Fruit fly (Drosophila melanogaster) whole organism, prepupa: ENCODE results near the gene Droj2.

Experiments
- CG10631 ChIP-seq: fragments of 200-800 bp; sonication (Bioruptor generic); optimal IDR thresholded peaks from 2 replicates; lab custom pipeline; 2016; ENCODE audit warnings: missing biosample characterization, missing genetic modification characterization
- CG11294 ChIP-seq: fragments of 200-800 bp; sonication (Bioruptor generic); IDR thresholded peaks from 2 replicates; pipeline ENCODE4 v1.3.6; 2022; ENCODE audit warnings: missing biosample characterization, missing genetic modification characterization
- CG11902 ChIP-seq: fragments of 200-800 bp; sonication (Bioruptor generic); optimal IDR thresholded peaks from 3 replicates; lab custom pipeline; 2016; ENCODE audit warnings: missing biosample characterization, missing genetic modification characterization
- CG15336 ChIP-seq: fragments of 200-800 bp; sonication (Bioruptor generic); IDR thresholded peaks from 2 replicates; pipeline ENCODE4 v1.3.6; 2022; ENCODE audit warnings: missing biosample characterization, missing genetic modification characterization
- CG1621 ChIP-seq: fragments of 200-800 bp; sonication (Bioruptor generic); optimal IDR thresholded peaks from 3 replicates; lab custom pipeline; 2018; ENCODE audit warnings: missing biosample characterization, mild to moderate bottlenecking, missing genetic modification characterization
- CG32006 ChIP-seq: fragments of 200-800 bp; sonication (Bioruptor generic); optimal IDR thresholded peaks from 3 replicates; lab custom pipeline; 2017; ENCODE audit warnings: missing biosample characterization, mild to moderate bottlenecking, missing genetic modification characterization
- CG34406 ChIP-seq: fragments of 200-800 bp; sonication (Bioruptor generic); optimal IDR thresholded peaks from 3 replicates; lab custom pipeline; 2016; ENCODE audit warnings: missing biosample characterization, missing genetic modification characterization
- CG6276 ChIP-seq: fragments of 200-800 bp; sonication (Bioruptor generic); optimal IDR thresholded peaks from 2 replicates; lab custom pipeline; 2017; ENCODE audit warnings: missing biosample characterization, mild to moderate bottlenecking, missing genetic modification characterization
- CG6792 ChIP-seq: fragments of 200-800 bp; sonication (Bioruptor generic); optimal IDR thresholded peaks from 3 replicates; lab custom pipeline; 2016; ENCODE audit warnings: missing biosample characterization, missing genetic modification characterization
- CG6854 ChIP-seq: fragments of 200-800 bp; sonication (Bioruptor generic); optimal IDR thresholded peaks from 2 replicates; lab custom pipeline; 2017; ENCODE audit warnings: missing biosample characterization, mild to moderate bottlenecking, missing genetic modification characterization
- CG8119 ChIP-seq: fragments of 200-800 bp; sonication (Bioruptor generic); IDR thresholded peaks from 3 replicates; pipeline ENCODE4 v1.3.6; 2022; ENCODE audit warnings: missing biosample characterization, missing genetic modification characterization
- CG9139 ChIP-seq: fragments of 200-800 bp; sonication (Bioruptor generic); optimal IDR thresholded peaks from 3 replicates; lab custom pipeline; 2017; ENCODE audit warnings: missing biosample characterization, mild to moderate bottlenecking, missing genetic modification characterization
- Eip75B ChIP-seq: fragments of 200-800 bp; sonication (Bioruptor generic); optimal IDR thresholded peaks from 3 replicates; lab custom pipeline; 2016; ENCODE audit warnings: missing biosample characterization, missing genetic modification characterization
- Eip78C ChIP-seq: fragments of 200-800 bp; sonication (Bioruptor generic); peaks from one replicate; lab custom pipeline; 2016; ENCODE audit warnings: missing biosample characterization, missing genetic modification characterization
- Gug ChIP-seq: fragments of 200-800 bp; sonication (Bioruptor generic); IDR thresholded peaks from 2 replicates; pipeline ENCODE4 v1.3.6; 2022; ENCODE audit warnings: missing biosample characterization, missing genetic modification characterization
- Hr38 ChIP-seq: sonication (Bioruptor generic); optimal IDR thresholded peaks from 2 replicates; lab custom pipeline; 2016; ENCODE audit warnings: missing biosample characterization, missing genetic modification characterization
- Hr39 ChIP-seq: fragments of 200-800 bp; sonication (Bioruptor generic); optimal IDR thresholded peaks from 2 replicates; lab custom pipeline; 2016; ENCODE audit warnings: missing biosample characterization, missing genetic modification characterization
- Lpt ChIP-seq: fragments of 200-800 bp; sonication (Bioruptor generic); optimal IDR thresholded peaks from 3 replicates; lab custom pipeline; 2016; ENCODE audit warnings: missing biosample characterization, missing genetic modification characterization
- Met ChIP-seq: fragments of 200-800 bp; sonication (Bioruptor generic); optimal IDR thresholded peaks from 3 replicates; lab custom pipeline; 2016; ENCODE audit warnings: missing biosample characterization, missing genetic modification characterization
- OdsH ChIP-seq: fragments of 200-800 bp; sonication (Bioruptor generic); optimal IDR thresholded peaks from 3 replicates; lab custom pipeline; 2016; ENCODE audit warnings: missing biosample characterization, missing genetic modification characterization
- acj6 ChIP-seq: fragments of 200-800 bp; sonication (Bioruptor generic); optimal IDR thresholded peaks from 3 replicates; lab custom pipeline; 2016; ENCODE audit warnings: missing biosample characterization, missing genetic modification characterization
- cyc ChIP-seq: fragments of 200-800 bp; sonication (Bioruptor generic); optimal IDR thresholded peaks from 3 replicates; lab custom pipeline; 2016; ENCODE audit warnings: missing biosample characterization, missing genetic modification characterization
- dac ChIP-seq: fragments of 200-800 bp; sonication (Bioruptor generic); optimal IDR thresholded peaks from 2 replicates; lab custom pipeline; 2017; ENCODE audit warnings: missing biosample characterization, mild to moderate bottlenecking, missing genetic modification characterization
- dsx ChIP-seq: fragments of 200-800 bp; optimal IDR thresholded peaks from 3 replicates; lab custom pipeline; 2019; ENCODE audit warnings: missing biosample characterization, mild to moderate bottlenecking, missing genetic modification characterization, moderate library complexity; ENCODE audit not compliant: poor library complexity, severe bottlenecking
- eg ChIP-seq: fragments of 200-800 bp; sonication (Bioruptor generic); IDR thresholded peaks from 3 replicates; pipeline ENCODE4 v1.3.6; 2022; ENCODE audit warnings: missing biosample characterization, missing genetic modification characterization
- fd59A ChIP-seq: fragments of 200-800 bp; sonication (Bioruptor generic); optimal IDR thresholded peaks from 2 replicates; lab custom pipeline; 2017; ENCODE audit warnings: missing biosample characterization, mild to moderate bottlenecking, missing genetic modification characterization, missing genetic modification reagents
- fd85E ChIP-seq: fragments of 200-800 bp; sonication (Bioruptor generic); optimal IDR thresholded peaks from 3 replicates; lab custom pipeline; 2016; ENCODE audit warnings: missing biosample characterization, missing genetic modification characterization
- lz ChIP-seq: fragments of 200-800 bp; sonication (Bioruptor generic); optimal IDR thresholded peaks from 3 replicates; lab custom pipeline; 2016; ENCODE audit warnings: missing biosample characterization, missing genetic modification characterization
- net ChIP-seq: fragments of 200-800 bp; sonication (Bioruptor generic); optimal IDR thresholded peaks from 3 replicates; lab custom pipeline; 2016; ENCODE audit warnings: missing biosample characterization, missing genetic modification characterization
- pdm3 ChIP-seq: fragments of 200-800 bp; sonication (Bioruptor generic); optimal IDR thresholded peaks from 3 replicates; lab custom pipeline; 2016; ENCODE audit warnings: missing biosample characterization, missing genetic modification characterization
- salr ChIP-seq, 2 experiments: fragments of 200-800 bp; sonication (Bioruptor generic); optimal IDR thresholded peaks; 3 replicates each; lab custom pipeline; 2016 to 2018; ENCODE audit warnings: missing biosample characterization in 2 of 2, missing genetic modification characterization in 2 of 2, mild to moderate bottlenecking in 1 of 2
- spab ChIP-seq: fragments of 200-800 bp; sonication (Bioruptor generic); optimal IDR thresholded peaks from 2 replicates; lab custom pipeline; 2017; ENCODE audit warnings: missing biosample characterization, mild to moderate bottlenecking, missing genetic modification characterization, missing genetic modification reagents
- vri ChIP-seq: fragments of 200-800 bp; sonication (Bioruptor generic); optimal IDR thresholded peaks from 3 replicates; lab custom pipeline; 2016; ENCODE audit warnings: missing biosample characterization, mild to moderate bottlenecking, missing genetic modification characterization

The Droj2 gene

dm6 chr3R:13412704-13413103, 30.8 kb downstream of the Droj2 start (continued):
- TF ChIP-seq Met (GFP tag; lab: Kevin White, UChicago) = no peak
- no peak for TF ChIP-seq Hr39 (GFP tag; lab: Kevin White, UChicago)
- no peak for TF ChIP-seq Gug (GFP tag; lab: Robert Waterston, UW)
- TF ChIP-seq dsx (GFP tag; lab: Kevin White, UChicago) = no peak
- TF ChIP-seq CG6854 (GFP tag; lab: Kevin White, UChicago) = no peak
- TF ChIP-seq CG11294 = no peak
- peak; percentile 5 for TF ChIP-seq Lpt
- no peak for TF ChIP-seq fd85E (GFP tag; lab: Kevin White, UChicago)
- peak; percentile 51; the same call in 2 of the 3 replicates for TF ChIP-seq eg
- peak; percentile 62 for TF ChIP-seq Eip78C (GFP tag; lab: Kevin White, UChicago)
- TF ChIP-seq pdm3 (GFP tag; lab: Kevin White, UChicago) = peak; percentile 7
- TF ChIP-seq CG8119 (GFP tag; lab: Robert Waterston, UW) = 0 out of 3 replicates have a peak, but pooled peaks have one; percentile 43
- TF ChIP-seq OdsH (GFP tag; lab: Kevin White, UChicago) = no peak
- TF ChIP-seq cyc = no peak
- TF ChIP-seq net = no peak
- TF ChIP-seq spab (GFP tag; lab: Kevin White, UChicago) = no peak
- TF ChIP-seq CG32006 (GFP tag; lab: Kevin White, UChicago) = peak; percentile 67
- no peak for TF ChIP-seq salr (GFP tag; optimal IDR thresholded peaks at IDR 0.05; lab: Kevin White, UChicago)
- TF ChIP-seq Hr38 (GFP tag; lab: Kevin White, UChicago) = no peak
- TF ChIP-seq lz (GFP tag; lab: Kevin White, UChicago) = no peak
- no peak for TF ChIP-seq CG9139 (GFP tag; lab: Kevin White, UChicago)
- TF ChIP-seq, all 60 proteins: peak for 10

- TF ChIP-seq CG6276 (GFP tag; lab: Kevin White, UChicago) (no peak), eg (0 out of 3 replicates have a peak, but pooled peaks have one; percentile 9), CG8119 (GFP tag; lab: Robert Waterston, UW) (0 out of 3 replicates have a peak, but pooled peaks have one; percentile 19)
- TF ChIP-seq, all 60 proteins: peak for 2
These were observed 33.3 kb downstream of the Droj2 start, which contains the start of gene yellow-e for dm6 chr3R:13415186-13415585. yellow-e (minus strand) TSS chr3R:13415286.

dm6 chr3R:13417067-13417595, 35.2 kb downstream of the Droj2 start:
- TF ChIP-seq acj6 (no peak), vri (GFP tag; lab: Kevin White, UChicago) (no peak), Eip78C (GFP tag; lab: Kevin White, UChicago) (peak; percentile 34), CG8119 (GFP tag; lab: Robert Waterston, UW) (peak; percentile 52; the same call in 2 of the 3 replicates), fd85E (GFP tag; lab: Kevin White, UChicago) (no peak), CG32006 (GFP tag; lab: Kevin White, UChicago) (peak; percentile 59), CG6276 (GFP tag; lab: Kevin White, UChicago) (peak; percentile 10), CG15336 (peak; percentile 57)

dm6 chr3R:13419979-13420378, 38.1 kb downstream of the Droj2 start, which contains the start of gene Ir87a:
Ir87a (plus strand) TSS chr3R:13420279.
- TF ChIP-seq CG6792 (GFP tag; lab: Kevin White, UChicago) = no peak
- no peak for TF ChIP-seq CG32006 (GFP tag; lab: Kevin White, UChicago)
- TF ChIP-seq dac (GFP tag; lab: Kevin White, UChicago) = no peak
- TF ChIP-seq CG15336 = no peak
- TF ChIP-seq CG34406 (GFP tag; lab: Kevin White, UChicago) = no peak
- TF ChIP-seq Eip75B (GFP tag; lab: Kevin White, UChicago) = no peak
- TF ChIP-seq CG1621 (tag; lab: Kevin White, UChicago) = no peak
- TF ChIP-seq CG6854 (GFP tag; lab: Kevin White, UChicago) = no peak
- no peak for TF ChIP-seq OdsH (GFP tag; lab: Kevin White, UChicago)
- TF ChIP-seq acj6 = no peak
- no peak for TF ChIP-seq CG10631 (GFP tag; lab: Kevin White, UChicago)
- TF ChIP-seq CG6276 (GFP tag; lab: Kevin White, UChicago) = no peak
- no peak for TF ChIP-seq CG11294
- no peak for TF ChIP-seq CG8119 (GFP tag; lab: Robert Waterston, UW)
- no peak for TF ChIP-seq dsx (GFP tag; lab: Kevin White, UChicago)
- TF ChIP-seq CG11902 (GFP tag; lab: Kevin White, UChicago) = no peak
- no peak for TF ChIP-seq fd59A (GFP tag; lab: Kevin White, UChicago)
